Fruit fly (Drosophila melanogaster): ENCODE results near the gene Nhe2.

Nhe2 gene

DNA sequence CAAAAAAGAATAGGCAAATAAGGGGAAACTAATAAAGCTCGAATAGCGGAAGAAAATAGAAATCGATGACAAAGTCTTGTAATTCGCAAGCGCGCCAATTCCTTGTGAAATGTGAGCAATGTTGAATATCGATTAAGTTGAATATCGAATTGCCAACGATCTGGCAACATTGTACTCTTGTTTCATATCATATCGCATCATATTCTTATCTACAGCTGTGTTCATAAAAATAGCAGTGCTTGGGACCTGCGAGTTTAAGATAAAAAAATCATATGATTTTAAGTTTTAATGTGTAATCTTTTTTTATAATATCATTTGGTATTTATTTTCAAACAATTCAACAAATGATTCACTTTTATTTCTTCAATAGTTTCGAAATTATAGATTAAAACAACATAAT lies 44.7 kb downstream of the Nhe2 start (continued):
- TF ChIP-seq CG13123 (GFP tag; optimal IDR thresholded peaks at IDR 0.05): peak; percentile 9
- peak; percentile 54 for TF ChIP-seq CG33213 (GFP tag; optimal IDR thresholded peaks at IDR 0.05)
- no peak for TF ChIP-seq CG30431 (GFP tag; optimal IDR thresholded peaks at IDR 0.05)
- TF ChIP-seq CG34224 (GFP tag; IDR thresholded peaks at IDR 0.05; ENCODE audit: partially characterized antibody): peak; percentile 80
- TF ChIP-seq CG11085 (GFP tag; IDR thresholded peaks at IDR 0.05): no peak
- no peak for TF ChIP-seq CG1602 (GFP tag; optimal IDR thresholded peaks at IDR 0.05)
- no peak for TF ChIP-seq CG14050 (GFP tag; IDR thresholded peaks at IDR 0.05)
- no peak for TF ChIP-seq C15 (GFP tag; IDR thresholded peaks at IDR 0.05)
- no peak for TF ChIP-seq sima (GFP tag; optimal IDR thresholded peaks at IDR 0.05)
- TF ChIP-seq kah (GFP tag; optimal IDR thresholded peaks at IDR 0.05): no peak
- TF ChIP-seq pho (GFP tag; optimal IDR thresholded peaks at IDR 0.05): peak; percentile 22
- TF ChIP-seq zf30C (GFP tag; optimal IDR thresholded peaks at IDR 0.05): no peak
- peak; percentile 59; the same call in 1 of the 2 replicates for TF ChIP-seq CG31441 (GFP tag; IDR thresholded peaks at IDR 0.05)
- no peak for TF ChIP-seq org-1 (GFP tag; optimal IDR thresholded peaks at IDR 0.05)
- TF ChIP-seq crp (GFP tag; optimal IDR thresholded peaks at IDR 0.05): peak in 1 of 2 experiments; percentile 10
- TF ChIP-seq danr (GFP tag; IDR thresholded peaks at IDR 0.05): no peak
- no peak for TF ChIP-seq CG5180 (GFP tag; optimal IDR thresholded peaks at IDR 0.05)
- peak; percentile 72 for TF ChIP-seq CG6791 (GFP tag; IDR thresholded peaks at IDR 0.05; ENCODE audit: partially characterized antibody)
- TF ChIP-seq CG9437 (GFP tag; optimal IDR thresholded peaks at IDR 0.05): peak; percentile 32
- no peak for TF ChIP-seq Pdp1 (GFP tag; optimal IDR thresholded peaks at IDR 0.05)
- TF ChIP-seq CG14667 (GFP tag; IDR thresholded peaks at IDR 0.05): peak; percentile 35; the same call in 1 of the 2 replicates
- TF ChIP-seq Nf-YB (GFP tag; optimal IDR thresholded peaks at IDR 0.05): peak; percentile 26
- peak; percentile 15 for TF ChIP-seq mam (GFP tag; optimal IDR thresholded peaks at IDR 0.05)
- TF ChIP-seq pfk (GFP tag; optimal IDR thresholded peaks at IDR 0.05): no peak
- peak; percentile 42; the same call in 1 of the 3 replicates for TF ChIP-seq tgo (GFP tag; IDR thresholded peaks at IDR 0.05)
- 0 out of 3 replicates have a peak, but pooled peaks have one; percentile 44 for TF ChIP-seq CG11695 (GFP tag; IDR thresholded peaks at IDR 0.05)
- TF ChIP-seq CrebB (tag; optimal IDR thresholded peaks at IDR 0.05): no peak
- TF ChIP-seq fd96Cb (tag; optimal IDR thresholded peaks at IDR 0.05): peak; percentile 35
- TF ChIP-seq ranshi (GFP tag; IDR thresholded peaks at IDR 0.05): 0 out of 2 replicates have a peak, but pooled peaks have one; percentile 30
- TF ChIP-seq Nf-YC (tag; optimal IDR thresholded peaks at IDR 0.05): no peak
- TF ChIP-seq Antp (GFP tag; optimal IDR thresholded peaks at IDR 0.05): peak; percentile 14
- TF ChIP-seq Optix (GFP tag; IDR thresholded peaks at IDR 0.05): no peak
- TF ChIP-seq CG10267 (tag; optimal IDR thresholded peaks at IDR 0.05): peak; percentile 66
- no peak for TF ChIP-seq crol (GFP tag; IDR thresholded peaks at IDR 0.05)
- TF ChIP-seq nau (GFP tag; optimal IDR thresholded peaks at IDR 0.05): peak; percentile 41
- TF ChIP-seq H15 (GFP tag; IDR thresholded peaks at IDR 0.05): no peak
- TF ChIP-seq PHDP (tag; optimal IDR thresholded peaks at IDR 0.05): peak; percentile 59
- no peak for TF ChIP-seq HLH54F (GFP tag; optimal IDR thresholded peaks at IDR 0.05)
- no peak for TF ChIP-seq fu2 (GFP tag; optimal IDR thresholded peaks at IDR 0.05)
- TF ChIP-seq CG2129 (GFP tag; IDR thresholded peaks at IDR 0.05; ENCODE audit: partially characterized antibody): no peak
- no peak for TF ChIP-seq Dip3 (GFP tag; optimal IDR thresholded peaks at IDR 0.05)
- no peak for TF ChIP-seq CG16863 (GFP tag; optimal IDR thresholded peaks at IDR 0.05)
- no peak for TF ChIP-seq Dip2 (GFP tag; IDR thresholded peaks at IDR 0.05)
- TF ChIP-seq CG31365 (tag; optimal IDR thresholded peaks at IDR 0.05): no peak
- 0 out of 3 replicates have a peak, but pooled peaks have one; percentile 12 for TF ChIP-seq otp (GFP tag; IDR thresholded peaks at IDR 0.05)
- no peak for TF ChIP-seq CG15011 (GFP tag; optimal IDR thresholded peaks at IDR 0.05)
- no peak for TF ChIP-seq CG4617 (GFP tag; optimal IDR thresholded peaks at IDR 0.05; ENCODE audit: borderline replicate concordance)
- peak; percentile 66 for TF ChIP-seq CG14014 (GFP tag; IDR thresholded peaks at IDR 0.05)
- no peak for TF ChIP-seq bigmax (GFP tag; optimal IDR thresholded peaks at IDR 0.05)
- no peak for TF ChIP-seq Adf1 (GFP tag; IDR thresholded peaks at IDR 0.05)
- TF ChIP-seq gem (tag; optimal IDR thresholded peaks at IDR 0.05): peak; percentile 75

Measured in whole organism, embryonic.